Fruit fly (Drosophila melanogaster) Kc167 (cell line): Measurements from ENCODE around the gene CG17219.

ENCODE experiments used
- Myc ChIP-seq: fragments of >200 bp; optimal IDR thresholded peaks from 2 replicates; lab custom pipeline; 2017; ENCODE audit warnings: missing external identifiers
- h ChIP-seq: fragments of >200 bp; optimal IDR thresholded peaks from 3 replicates; lab custom pipeline; 2018; ENCODE audit warnings: missing external identifiers
- insv ChIP-seq: fragments of >200 bp; optimal IDR thresholded peaks from 3 replicates; lab custom pipeline; 2018; ENCODE audit warnings: missing external identifiers
- psq ChIP-seq: fragments of >200 bp; optimal IDR thresholded peaks from 2 replicates; lab custom pipeline; 2017; ENCODE audit warnings: missing external identifiers

DNA sequence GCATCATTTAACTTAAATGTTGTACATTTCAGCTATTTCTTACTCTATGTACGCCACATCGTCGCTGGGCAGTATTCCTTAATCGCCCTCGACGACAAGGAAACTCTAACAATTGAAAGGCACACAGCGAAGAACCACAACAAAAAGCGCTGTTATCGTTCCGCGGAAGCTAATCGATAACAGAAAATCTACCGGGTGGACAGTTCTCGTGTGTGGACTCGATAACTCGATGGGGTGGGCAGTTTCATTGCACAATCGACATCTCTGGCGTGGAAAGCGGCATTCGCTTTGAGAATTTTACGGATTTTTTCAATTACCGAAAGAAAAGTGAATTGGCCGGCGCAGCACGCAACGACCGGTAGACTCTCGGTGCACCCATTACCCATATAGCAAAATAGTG is 6.1 kb upstream of the CG17219 start, which contains the start of the genes alpha4GT1 and Prp40:
- TF ChIP-seq h (no peak), psq (lab: Kevin White, UChicago) (no peak), insv (lab: Kevin White, UChicago) (no peak), Myc (no peak)
